Fruit fly (Drosophila melanogaster): ENCODE measurements around the gene bgm.

- TF ChIP-seq HLH54F (GFP tag; optimal IDR thresholded peaks at IDR 0.05) (no peak), Side (GFP tag; optimal IDR thresholded peaks at IDR 0.05) (no peak), cad (GFP tag; optimal IDR thresholded peaks at IDR 0.05) (no peak), dimm (GFP tag; IDR thresholded peaks at IDR 0.05) (no peak)
These were observed 8.9 kb downstream of the bgm start for dm6 chr2L:14021646-14022129.

Data from whole organism, embryonic.